Fruit fly (Drosophila melanogaster): ENCODE data around the gene Phae1.

dm6 chr2L:12063035-12063434 is 46.2 kb upstream of the Phae1 start, which contains the start of gene Rab3-GAP:
- TF ChIP-seq h (optimal IDR thresholded peaks at IDR 0.05) (no peak), psq (optimal IDR thresholded peaks at IDR 0.05) (no peak), Sin3A (optimal IDR thresholded peaks at IDR 0.05) (no peak), insv (optimal IDR thresholded peaks at IDR 0.05) (no peak), ttk (optimal IDR thresholded peaks at IDR 0.05) (no peak), Myc (optimal IDR thresholded peaks at IDR 0.05) (no peak)

Data from Kc167 (cell line).